Worm (Caenorhabditis elegans) whole organism, L2 larva: ENCODE results near the gene C14C10.10.
A peak's percentile ranks its signal among the peaks of the same experiment; 100 is the strongest.

Experiments
- C34F6.9 ChIP-seq: fragments of 150-350 bp; optimal IDR thresholded peaks from 2 replicates; lab custom pipeline; 2014; ENCODE audit warnings: missing biosample characterization, missing genetic modification characterization
- F13H6.1 ChIP-seq: sonication (generic microtip); optimal IDR thresholded peaks from 2 replicates; lab custom pipeline; 2016; ENCODE audit warnings: missing genetic modification characterization, missing compliant biosample characterization
- R02D3.7 ChIP-seq: fragments of 150-350 bp; optimal IDR thresholded peaks from 2 replicates; lab custom pipeline; 2014; ENCODE audit warnings: missing biosample characterization, missing genetic modification characterization
- Y55F3AM.14 ChIP-seq: fragments of 200-800 bp; sonication (Bioruptor generic); optimal IDR thresholded peaks from 2 replicates; lab custom pipeline; 2018; ENCODE audit warnings: mild to moderate bottlenecking, missing genetic modification characterization, missing compliant biosample characterization
- ZK546.5 ChIP-seq: sonication (generic microtip); optimal IDR thresholded peaks from 2 replicates; lab custom pipeline; 2017; ENCODE audit warnings: missing biosample characterization, missing genetic modification characterization
- alr-1 ChIP-seq: fragments of 150-350 bp; optimal IDR thresholded peaks from 2 replicates; lab custom pipeline; 2014; ENCODE audit warnings: missing biosample characterization, missing genetic modification characterization
- aly-2 ChIP-seq: fragments of 150-350 bp; optimal IDR thresholded peaks from 2 replicates; lab custom pipeline; 2014; ENCODE audit warnings: missing biosample characterization, missing genetic modification characterization
- ama-1 ChIP-seq: fragments of 150-350 bp; optimal IDR thresholded peaks from 2 replicates; lab custom pipeline; 2018; ENCODE audit warnings: inconsistent platforms
- blmp-1 ChIP-seq: sonication (generic microtip); optimal IDR thresholded peaks from 2 replicates; lab custom pipeline; 2017; ENCODE audit warnings: missing genetic modification characterization, mild to moderate bottlenecking, missing compliant biosample characterization, antibody characterized with exemption, moderate library complexity; ENCODE audit not compliant: insufficient read depth
- ceh-82 ChIP-seq: fragments of 150-350 bp; optimal IDR thresholded peaks from 2 replicates; lab custom pipeline; 2014; ENCODE audit warnings: missing biosample characterization, missing genetic modification characterization
- crh-2 ChIP-seq: sonication (generic microtip); optimal IDR thresholded peaks from 2 replicates; lab custom pipeline; 2017; ENCODE audit warnings: missing biosample characterization, missing genetic modification characterization
- dmd-4 ChIP-seq: sonication (generic microtip); optimal IDR thresholded peaks from 2 replicates; lab custom pipeline; 2017; ENCODE audit warnings: missing biosample characterization, missing genetic modification characterization
- egl-27 ChIP-seq: sonication (generic microtip); optimal IDR thresholded peaks from 3 replicates; lab custom pipeline; 2017; ENCODE audit warnings: missing biosample characterization, missing genetic modification reagents, missing genetic modification characterization
- elt-1 ChIP-seq: fragments of 150-350 bp; optimal IDR thresholded peaks from 2 replicates; lab custom pipeline; 2014; ENCODE audit warnings: missing biosample characterization, missing genetic modification characterization
- elt-3 ChIP-seq: sonication (generic microtip); optimal IDR thresholded peaks from 2 replicates; lab custom pipeline; 2017; ENCODE audit warnings: missing biosample characterization, missing genetic modification characterization
- fos-1 ChIP-seq: fragments of 150-350 bp; optimal IDR thresholded peaks from 2 replicates; lab custom pipeline; 2014; ENCODE audit warnings: missing biosample characterization, missing genetic modification characterization
- gmeb-1 ChIP-seq: fragments of 150-350 bp; optimal IDR thresholded peaks from 2 replicates; lab custom pipeline; 2014; ENCODE audit warnings: missing biosample characterization, missing genetic modification characterization
- lin-39 ChIP-seq: fragments of 150-350 bp; optimal IDR thresholded peaks from 2 replicates; lab custom pipeline; 2014; ENCODE audit warnings: missing biosample characterization, missing genetic modification reagents, missing genetic modification characterization
- lsy-2 ChIP-seq, 2 experiments: fragments of 150-350 bp in 1 of 2; sonication (generic microtip) in 1 of 2; optimal IDR thresholded peaks; 2 replicates each; lab custom pipeline; 2014 to 2017; ENCODE audit warnings: missing biosample characterization in 2 of 2, missing genetic modification characterization in 2 of 2
- mab-5 ChIP-seq: fragments of 150-350 bp; optimal IDR thresholded peaks from 2 replicates; lab custom pipeline; 2014; ENCODE audit warnings: missing biosample characterization, missing genetic modification characterization
- mbf-1 ChIP-seq: sonication (generic microtip); optimal IDR thresholded peaks from 2 replicates; lab custom pipeline; 2017; ENCODE audit warnings: missing biosample characterization, missing genetic modification characterization
- mdl-1 ChIP-seq, 2 experiments: fragments of 150-350 bp in 1 of 2; sonication (generic microtip) in 1 of 2; optimal IDR thresholded peaks; 2 replicates each; lab custom pipeline; 2017; ENCODE audit warnings: missing biosample characterization in 2 of 2, missing genetic modification characterization in 2 of 2
- nhr-11 ChIP-seq: fragments of 150-350 bp; optimal IDR thresholded peaks from 2 replicates; lab custom pipeline; 2014; ENCODE audit warnings: missing biosample characterization, missing genetic modification characterization
- nhr-12 ChIP-seq: fragments of 150-350 bp; optimal IDR thresholded peaks from 2 replicates; lab custom pipeline; 2014; ENCODE audit warnings: missing biosample characterization, missing genetic modification characterization
- nhr-129 ChIP-seq: fragments of 150-350 bp; optimal IDR thresholded peaks from 2 replicates; lab custom pipeline; 2014; ENCODE audit warnings: missing biosample characterization, missing genetic modification characterization
- nhr-21 ChIP-seq: fragments of 150-350 bp; optimal IDR thresholded peaks from 2 replicates; lab custom pipeline; 2014; ENCODE audit warnings: missing biosample characterization, missing genetic modification characterization
- nhr-23 ChIP-seq: fragments of 150-350 bp; optimal IDR thresholded peaks from 2 replicates; lab custom pipeline; 2014; ENCODE audit warnings: missing biosample characterization, missing genetic modification reagents, missing genetic modification characterization
- nhr-237 ChIP-seq: fragments of 150-350 bp; optimal IDR thresholded peaks from 2 replicates; lab custom pipeline; 2014; ENCODE audit warnings: missing biosample characterization, missing genetic modification characterization
- nhr-25 ChIP-seq: fragments of 150-350 bp; sonication (generic microtip); optimal IDR thresholded peaks from 3 replicates; lab custom pipeline; 2014; ENCODE audit warnings: missing biosample characterization, missing genetic modification characterization
- nhr-6 ChIP-seq: fragments of 150-350 bp; optimal IDR thresholded peaks from 2 replicates; lab custom pipeline; 2014; ENCODE audit warnings: missing biosample characterization, missing genetic modification characterization
- nhr-77 ChIP-seq: fragments of 150-350 bp; optimal IDR thresholded peaks from 2 replicates; lab custom pipeline; 2014; ENCODE audit warnings: missing biosample characterization, missing genetic modification characterization
- peb-1 ChIP-seq: fragments of 150-350 bp; optimal IDR thresholded peaks from 2 replicates; lab custom pipeline; 2014; ENCODE audit warnings: missing biosample characterization, missing genetic modification characterization
- skn-1 ChIP-seq: sonication (generic microtip); optimal IDR thresholded peaks from 2 replicates; lab custom pipeline; 2017; ENCODE audit warnings: missing biosample characterization, missing genetic modification characterization
- sma-3 ChIP-seq: sonication (generic microtip); optimal IDR thresholded peaks from 2 replicates; lab custom pipeline; 2016; ENCODE audit warnings: missing genetic modification reagents, missing genetic modification characterization, missing compliant biosample characterization
- sma-9 ChIP-seq, 2 experiments: fragments of 150-350 bp in 1 of 2; sonication (generic microtip) in 1 of 2; optimal IDR thresholded peaks; 2 replicates each; lab custom pipeline; 2014 to 2016; ENCODE audit warnings: missing genetic modification characterization in 2 of 2, mild to moderate bottlenecking in 1 of 2, missing biosample characterization in 1 of 2, missing compliant biosample characterization in 1 of 2, missing genetic modification reagents in 1 of 2, moderate library complexity in 1 of 2
- snpc-4 ChIP-seq: fragments of 150-350 bp; optimal IDR thresholded peaks from 2 replicates; lab custom pipeline; 2014; ENCODE audit warnings: missing biosample characterization, missing genetic modification characterization
- unc-39 ChIP-seq: fragments of 150-350 bp; optimal IDR thresholded peaks from 2 replicates; lab custom pipeline; 2014; ENCODE audit warnings: missing biosample characterization, missing genetic modification characterization
- unc-55 ChIP-seq: fragments of 150-350 bp; sonication (generic microtip); optimal IDR thresholded peaks from 3 replicates; lab custom pipeline; 2014; ENCODE audit warnings: missing biosample characterization, missing genetic modification reagents, missing genetic modification characterization
- unc-62 ChIP-seq: fragments of 150-350 bp; optimal IDR thresholded peaks from 2 replicates; lab custom pipeline; 2014; ENCODE audit warnings: missing biosample characterization, missing genetic modification reagents, missing genetic modification characterization
- zag-1 ChIP-seq: fragments of 150-350 bp; optimal IDR thresholded peaks from 2 replicates; lab custom pipeline; 2014; ENCODE audit warnings: missing biosample characterization, missing genetic modification characterization
- ztf-1 ChIP-seq: fragments of 200-800 bp; sonication (Bioruptor generic); conservative IDR thresholded peaks from 2 replicates; pipeline ENCODE4 v1.3.6; 2022; ENCODE audit warnings: missing genetic modification characterization, missing compliant biosample characterization
- ztf-11 ChIP-seq: sonication (generic microtip); optimal IDR thresholded peaks from 2 replicates; lab custom pipeline; 2017; ENCODE audit warnings: missing biosample characterization, missing genetic modification characterization
- ztf-4 ChIP-seq: fragments of 150-350 bp; optimal IDR thresholded peaks from 2 replicates; lab custom pipeline; 2014; ENCODE audit warnings: missing biosample characterization, missing genetic modification characterization

C14C10.10 gene

DNA sequence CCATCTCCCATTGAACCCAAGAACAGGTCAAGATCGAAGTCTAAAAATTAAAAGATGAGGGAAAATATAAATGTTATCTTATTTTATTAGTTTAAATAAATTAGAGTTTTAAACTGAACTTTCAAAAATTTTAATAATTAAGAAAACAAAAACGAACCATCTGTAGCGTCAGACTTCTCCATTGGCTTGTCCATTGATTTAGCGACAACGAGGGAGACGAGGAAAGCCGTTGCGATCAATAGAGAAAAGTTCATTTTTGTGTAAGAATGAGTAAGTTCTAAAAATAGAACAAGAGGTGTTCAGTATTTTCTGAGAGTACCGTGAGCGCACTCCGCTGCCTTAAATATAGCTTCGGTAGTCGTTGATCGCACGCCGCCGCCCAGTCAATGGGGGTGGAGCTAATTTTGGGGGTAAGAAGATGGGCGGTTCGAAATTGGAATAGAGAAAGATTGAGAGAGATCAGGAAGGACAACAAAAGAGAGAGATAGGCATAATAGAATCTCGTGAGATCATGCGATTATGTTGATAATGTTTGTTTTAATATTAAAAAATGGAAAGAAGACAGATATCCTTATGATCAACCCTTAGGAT is 48.8 kb downstream of the C14C10.10 start, which contains the start of gene F45D3.3:
Gene F45D3.3 (minus strand): TSS at position 350 of the 591 bp plus-strand sequence.
- no peak for TF ChIP-seq nhr-6 (tag; lab: Kevin White, UChicago)
- no peak for TF ChIP-seq nhr-237 (tag; lab: Kevin White, UChicago)
- TF ChIP-seq fos-1 (tag; lab: Kevin White, UChicago), result no peak
- peak; percentile 24 for TF ChIP-seq sma-9 (GFP tag; optimal IDR thresholded peaks at IDR 0.05; lab: Kevin White, UChicago)
- no peak for TF ChIP-seq sma-9 (tag; optimal IDR thresholded peaks at IDR 0.05; lab: Kevin White, UChicago)
- TF ChIP-seq mdl-1 (tag; optimal IDR thresholded peaks at IDR 0.05; lab: Kevin White, UChicago), result peak; percentile 22 to 34
- no peak for TF ChIP-seq crh-2
- peak; percentile 27 for TF ChIP-seq blmp-1
- no peak for TF ChIP-seq unc-39 (tag; lab: Kevin White, UChicago)
- peak; percentile 12 for TF ChIP-seq nhr-25 (tag; lab: Kevin White, UChicago)
- no peak for TF ChIP-seq dmd-4 (tag; lab: Kevin White, UChicago)
- no peak for TF ChIP-seq alr-1
- no peak for TF ChIP-seq F13H6.1 (tag; lab: Kevin White, UChicago)
- no peak for TF ChIP-seq ztf-4 (tag; lab: Kevin White, UChicago)
- TF ChIP-seq unc-55 (GFP tag; lab: Kevin White, UChicago), result no peak
- TF ChIP-seq nhr-12 (tag; lab: Kevin White, UChicago), result no peak
- TF ChIP-seq lin-39 (tag; lab: Kevin White, UChicago), result no peak
- TF ChIP-seq aly-2 (tag; lab: Kevin White, UChicago), result no peak
- TF ChIP-seq snpc-4 (tag; lab: Kevin White, UChicago), result no peak
- no peak for TF ChIP-seq mbf-1 (tag; lab: Kevin White, UChicago)
- TF ChIP-seq skn-1 (tag; lab: Kevin White, UChicago), result no peak
- TF ChIP-seq ztf-11 (tag; lab: Kevin White, UChicago), result no peak
- TF ChIP-seq mab-5 (tag; lab: Kevin White, UChicago), result no peak
- no peak for TF ChIP-seq nhr-23 (tag; lab: Kevin White, UChicago)
- TF ChIP-seq lsy-2 (tag; optimal IDR thresholded peaks at IDR 0.05; lab: Kevin White, UChicago), result no peak
- TF ChIP-seq ama-1 (lab: Kevin White, UChicago), result peak; percentile 94
- TF ChIP-seq zag-1 (tag; lab: Kevin White, UChicago), result no peak
- TF ChIP-seq ztf-1, result no peak
- TF ChIP-seq nhr-11 (tag; lab: Kevin White, UChicago), result no peak
- no peak for TF ChIP-seq elt-1 (tag; lab: Kevin White, UChicago)
- TF ChIP-seq gmeb-1 (tag; lab: Kevin White, UChicago), result no peak
- no peak for TF ChIP-seq nhr-129 (tag; lab: Kevin White, UChicago)
- no peak for TF ChIP-seq ZK546.5 (tag; lab: Kevin White, UChicago)
- TF ChIP-seq R02D3.7 (tag; lab: Kevin White, UChicago), result no peak
- TF ChIP-seq sma-3 (GFP tag; lab: Kevin White, UChicago), result peak; percentile 43
- TF ChIP-seq egl-27 (tag; lab: Kevin White, UChicago), result peak; percentile 25
- TF ChIP-seq elt-3, result no peak
- no peak for TF ChIP-seq nhr-77 (tag; lab: Kevin White, UChicago)
- no peak for TF ChIP-seq C34F6.9
- TF ChIP-seq unc-62 (GFP tag; lab: Kevin White, UChicago), result no peak
- no peak for TF ChIP-seq peb-1 (tag; lab: Kevin White, UChicago)
- no peak for TF ChIP-seq ceh-82
- no peak for TF ChIP-seq Y55F3AM.14 (GFP tag; lab: Kevin White, UChicago)
- peak; percentile 79 for TF ChIP-seq nhr-21

DNA sequence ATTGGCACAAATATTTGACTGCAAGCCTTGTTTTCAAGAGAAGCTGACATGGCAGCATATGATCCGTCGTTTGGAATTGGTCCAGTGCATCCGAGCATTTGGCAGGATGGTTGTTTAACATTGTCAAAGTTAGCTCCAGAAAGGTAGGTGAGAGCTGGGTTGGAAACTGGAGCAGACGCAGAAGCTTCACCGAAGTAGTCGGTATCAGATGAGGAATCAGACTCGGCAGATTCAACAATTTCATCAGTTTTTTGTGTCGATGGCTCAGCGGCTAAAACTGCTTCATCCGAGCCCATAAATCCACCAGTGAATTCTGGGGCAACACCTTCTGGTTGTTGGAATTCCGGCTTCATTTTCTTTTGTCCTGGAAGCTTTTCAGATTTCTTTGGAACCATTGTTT is 49.3 kb downstream of the C14C10.10 start:
- TF ChIP-seq ama-1 (lab: Kevin White, UChicago) (peak; percentile 69), ceh-82 (no peak), nhr-129 (tag; lab: Kevin White, UChicago) (peak; percentile 1)
